Worm (Caenorhabditis elegans) whole organism, mixed stage, embryonic: ENCODE data around the gene srw-120.

Experiments
- ceh-43 ChIP-seq: fragments of 200-800 bp; sonication (Bioruptor generic); optimal IDR thresholded peaks from 2 replicates; lab custom pipeline; 2018; ENCODE audit warnings: mild to moderate bottlenecking, missing genetic modification characterization, moderate library complexity, missing compliant biosample characterization
- ces-1 ChIP-seq: fragments of 150-350 bp; optimal IDR thresholded peaks from 2 replicates; lab custom pipeline; 2014; ENCODE audit warnings: missing biosample characterization, missing genetic modification reagents, missing genetic modification characterization
- hlh-1 ChIP-seq: fragments of 150-350 bp; optimal IDR thresholded peaks from 2 replicates; lab custom pipeline; 2014; ENCODE audit warnings: missing biosample characterization, missing genetic modification reagents, missing genetic modification characterization
- lin-32 ChIP-seq: fragments of 200-800 bp; sonication (Bioruptor generic); optimal IDR thresholded peaks from 2 replicates; lab custom pipeline; 2018; ENCODE audit warnings: mild to moderate bottlenecking, missing genetic modification characterization, missing compliant biosample characterization
- mep-1 ChIP-seq: fragments of 150-350 bp; optimal IDR thresholded peaks from 2 replicates; lab custom pipeline; 2017; ENCODE audit warnings: missing biosample characterization, missing genetic modification reagents, missing genetic modification characterization, inconsistent platforms
- nhr-237 ChIP-seq: fragments of 150-350 bp; optimal IDR thresholded peaks from 2 replicates; lab custom pipeline; 2014; ENCODE audit warnings: missing biosample characterization, missing genetic modification characterization
- nhr-28 ChIP-seq: fragments of 150-350 bp; optimal IDR thresholded peaks from 2 replicates; lab custom pipeline; 2014; ENCODE audit warnings: missing biosample characterization, missing genetic modification characterization
- nhr-76 ChIP-seq: sonication (generic microtip); optimal IDR thresholded peaks from 2 replicates; lab custom pipeline; 2017; ENCODE audit warnings: missing biosample characterization, missing genetic modification characterization
- pha-4 ChIP-seq: fragments of 150-350 bp; optimal IDR thresholded peaks from 2 replicates; lab custom pipeline; 2018; ENCODE audit warnings: missing biosample characterization, missing genetic modification reagents, missing genetic modification characterization
- sem-2 ChIP-seq: fragments of 200-800 bp; sonication (Bioruptor generic); optimal IDR thresholded peaks from 2 replicates; lab custom pipeline; 2018; ENCODE audit warnings: mild to moderate bottlenecking, missing genetic modification characterization, missing compliant biosample characterization
- tbx-8 ChIP-seq: fragments of 200-800 bp; sonication (Bioruptor generic); optimal IDR thresholded peaks from 2 replicates; lab custom pipeline; 2018; ENCODE audit warnings: mild to moderate bottlenecking, missing genetic modification characterization, moderate library complexity, missing compliant biosample characterization
- unc-39 ChIP-seq: fragments of 150-350 bp; optimal IDR thresholded peaks from 2 replicates; lab custom pipeline; 2014; ENCODE audit warnings: missing biosample characterization, missing genetic modification characterization
- unc-62 ChIP-seq: fragments of 150-350 bp; optimal IDR thresholded peaks from 2 replicates; lab custom pipeline; 2014; ENCODE audit warnings: missing biosample characterization, missing genetic modification reagents, missing genetic modification characterization
- ztf-11 ChIP-seq: fragments of 150-350 bp; optimal IDR thresholded peaks from 2 replicates; lab custom pipeline; 2014; ENCODE audit warnings: missing biosample characterization, missing genetic modification characterization

DNA sequence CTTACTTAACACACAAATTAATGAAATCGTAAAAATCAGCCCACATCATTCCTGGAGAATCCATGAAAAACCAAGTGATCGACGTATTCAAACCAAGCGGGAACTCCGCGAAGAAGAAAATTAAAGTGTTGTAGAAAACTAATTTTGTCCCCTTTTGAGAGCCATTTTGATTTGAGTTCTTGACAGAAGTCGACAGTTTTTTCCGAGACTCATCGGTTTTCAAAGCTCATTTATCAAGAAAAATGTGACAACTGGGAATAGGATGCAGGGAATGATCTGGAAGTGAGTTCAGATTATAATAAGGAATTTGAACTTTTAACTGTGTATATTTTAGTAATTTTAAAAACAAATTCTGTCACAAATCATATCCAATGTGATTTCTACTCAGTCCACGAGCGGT is 15.4 kb upstream of the srw-120 start, which contains the start of gene srw-135:
- no peak for TF ChIP-seq unc-39 (tag; lab: Kevin White, UChicago)
- TF ChIP-seq unc-62 (GFP tag; lab: Kevin White, UChicago) = no peak
- TF ChIP-seq sem-2 (GFP tag; lab: Kevin White, UChicago) = no peak
- TF ChIP-seq tbx-8 (GFP tag; lab: Kevin White, UChicago) = no peak
- TF ChIP-seq hlh-1 (tag; lab: Kevin White, UChicago) = no peak
- no peak for TF ChIP-seq lin-32 (GFP tag; lab: Kevin White, UChicago)
- no peak for TF ChIP-seq mep-1 (tag; lab: Kevin White, UChicago)
- no peak for TF ChIP-seq nhr-28 (tag; lab: Kevin White, UChicago)
- no peak for TF ChIP-seq ceh-43 (GFP tag; lab: Kevin White, UChicago)
- no peak for TF ChIP-seq ztf-11 (tag; lab: Kevin White, UChicago)
- no peak for TF ChIP-seq nhr-76 (tag; lab: Kevin White, UChicago)
- no peak for TF ChIP-seq ces-1
- no peak for TF ChIP-seq pha-4
- no peak for TF ChIP-seq nhr-237 (tag; lab: Kevin White, UChicago)
